Worm (Caenorhabditis elegans) whole organism, L4/young adult: ENCODE results near the gene clec-31.

Experiments
- dao-5 ChIP-seq: sonication (generic microtip); optimal IDR thresholded peaks from 2 replicates; lab custom pipeline; 2016; ENCODE audit warnings: missing genotype, missing genetic modification characterization, moderate library complexity, missing compliant biosample characterization
- him-1 ChIP-seq: sonication (generic microtip); optimal IDR thresholded peaks from 2 replicates; lab custom pipeline; 2016; ENCODE audit warnings: missing genotype, missing genetic modification reagents, missing genetic modification characterization, missing compliant biosample characterization

ce11 chrV:16838435-16838834 lies 19.4 kb downstream of the clec-31 start:
- TF ChIP-seq dao-5 (tag; lab: Kevin White, UChicago) = no peak
- no peak for TF ChIP-seq him-1 (tag; lab: Kevin White, UChicago)
